Worm (Caenorhabditis elegans): ENCODE results near the gene irg-1.
"Not testable (repeated sequence)": the region's sequence is repeated elsewhere in the genome, so short reads cannot be mapped to it uniquely, and the experiment has no call there.

The irg-1 gene

ce11 chrV:3524970-3525369 lies 1.6 kb downstream of the irg-1 start, which contains the start of gene T24A6.7:
TSS of gene T24A6.7 (plus strand) at chrV:3525270.
- no peak for TF ChIP-seq unc-62 (GFP tag; optimal IDR thresholded peaks at IDR 0.05)

ce11 chrV:3526882-3527281 lies 3.5 kb downstream of the irg-1 start, which contains the start of gene str-260:
TSS of gene str-260 (plus strand) at chrV:3527182.
- TF ChIP-seq unc-62 (GFP tag; optimal IDR thresholded peaks at IDR 0.05) = no peak

ce11 chrV:3530403-3530802 lies 7.0 kb downstream of the irg-1 start, which contains the start of gene srbc-66:
TSS of gene srbc-66 (plus strand) at chrV:3530703.
- TF ChIP-seq unc-62 (GFP tag; optimal IDR thresholded peaks at IDR 0.05) = no peak

ce11 chrV:3535260-3535659 lies 11.9 kb downstream of the irg-1 start, which contains the start of gene nhr-221:
TSS of gene nhr-221 (minus strand) at chrV:3535360.
- no peak for TF ChIP-seq unc-62 (GFP tag; optimal IDR thresholded peaks at IDR 0.05)

- TF ChIP-seq unc-62 (GFP tag; optimal IDR thresholded peaks at IDR 0.05) = no peak
These were observed 14.9 kb downstream of the irg-1 start, which contains the start of gene nhr-93 for ce11 chrV:3538307-3538706. TSS of gene nhr-93 (minus strand) at chrV:3538407.

- TF ChIP-seq unc-62 (GFP tag; optimal IDR thresholded peaks at IDR 0.05) = no peak
These were observed 17.7 kb downstream of the irg-1 start, which contains the start of gene srbc-67 for ce11 chrV:3541117-3541516. TSS of gene srbc-67 (minus strand) at chrV:3541217.

ce11 chrV:3543344-3543743 lies 20.0 kb downstream of the irg-1 start, which contains the start of gene nhr-222:
TSS of gene nhr-222 (minus strand) at chrV:3543444.
- no peak for TF ChIP-seq unc-62 (GFP tag; optimal IDR thresholded peaks at IDR 0.05)

ce11 chrV:3546517-3546916 lies 23.1 kb downstream of the irg-1 start, which contains the start of gene srbc-68:
TSS of gene srbc-68 (minus strand) at chrV:3546617.
- no peak for TF ChIP-seq unc-62 (GFP tag; optimal IDR thresholded peaks at IDR 0.05)

ce11 chrV:3548798-3549197 lies 25.4 kb downstream of the irg-1 start, which contains the start of gene srw-130:
TSS of gene srw-130 (minus strand) at chrV:3548898.
- TF ChIP-seq unc-62 (GFP tag; optimal IDR thresholded peaks at IDR 0.05) = no peak

- no peak for TF ChIP-seq unc-62 (GFP tag; optimal IDR thresholded peaks at IDR 0.05)
These were observed 26.2 kb downstream of the irg-1 start, which contains the start of gene sri-21 for ce11 chrV:3549553-3549952. TSS of gene sri-21 (plus strand) at chrV:3549853.

- no peak for TF ChIP-seq unc-62 (GFP tag; optimal IDR thresholded peaks at IDR 0.05)
These were observed 28.4 kb downstream of the irg-1 start, which contains the start of gene grl-28 for ce11 chrV:3551765-3552164. TSS of gene grl-28 (minus strand) at chrV:3551865.

ce11 chrV:3552740-3553469 lies 29.5 kb downstream of the irg-1 start, which contains the start of gene T24A6.20:
TSS of gene T24A6.20 (plus strand) at chrV:3553134.
- TF ChIP-seq unc-62 (GFP tag; optimal IDR thresholded peaks at IDR 0.05) = no peak

ce11 chrV:3554869-3555268 lies 31.5 kb downstream of the irg-1 start, which contains the start of gene grl-29:
TSS of gene grl-29 (minus strand) at chrV:3555236.
- no peak for TF ChIP-seq unc-62 (GFP tag; optimal IDR thresholded peaks at IDR 0.05)

ce11 chrV:3555986-3556385 lies 32.6 kb downstream of the irg-1 start, which contains the start of gene grl-30:
TSS of gene grl-30 (plus strand) at chrV:3556286.
- TF ChIP-seq unc-62 (GFP tag; optimal IDR thresholded peaks at IDR 0.05) = no peak

ce11 chrV:3557422-3557821 lies 34.0 kb downstream of the irg-1 start, which contains the start of gene grl-31:
TSS of gene grl-31 (minus strand) at chrV:3557778.
- TF ChIP-seq unc-62 (GFP tag; optimal IDR thresholded peaks at IDR 0.05) = no peak

- not testable (repeated sequence) for TF ChIP-seq unc-62 (GFP tag; optimal IDR thresholded peaks at IDR 0.05)
These were observed 35.4 kb downstream of the irg-1 start, which contains the start of gene T24A6.1 for ce11 chrV:3558744-3559143. TSS of gene T24A6.1 (plus strand) at chrV:3559044.

Measured in whole organism, dauer.